Fruit fly (Drosophila melanogaster) whole organism, adult: Measurements from ENCODE around the gene CG31805.

Experiments
- CG11617 ChIP-seq: fragments of 200-800 bp; sonication (Bioruptor generic); optimal IDR thresholded peaks from 2 replicates; lab custom pipeline; 2017; ENCODE audit warnings: mild to moderate bottlenecking, missing biosample characterization, missing genetic modification reagents, missing genetic modification characterization
- CG12768 ChIP-seq: fragments of 200-800 bp; sonication (Bioruptor generic); optimal IDR thresholded peaks from 2 replicates; lab custom pipeline; 2017; ENCODE audit warnings: missing biosample characterization, missing genetic modification characterization, mild to moderate bottlenecking, moderate library complexity, missing genetic modification reagents
- CG14711 ChIP-seq: fragments of 200-800 bp; sonication (Bioruptor generic); optimal IDR thresholded peaks from 2 replicates; lab custom pipeline; 2018; ENCODE audit warnings: missing biosample characterization, mild to moderate bottlenecking, missing genetic modification characterization, moderate library complexity
- CG1620 ChIP-seq: fragments of 200-800 bp; sonication (Bioruptor generic); optimal IDR thresholded peaks from 2 replicates; lab custom pipeline; 2016; ENCODE audit warnings: missing biosample characterization, missing genetic modification characterization
- CG33017 ChIP-seq: fragments of 200-800 bp; sonication (Bioruptor generic); optimal IDR thresholded peaks from 2 replicates; lab custom pipeline; 2018; ENCODE audit warnings: missing biosample characterization, mild to moderate bottlenecking, missing genetic modification characterization, moderate library complexity
- CG5204 ChIP-seq: fragments of 200-800 bp; sonication (Bioruptor generic); optimal IDR thresholded peaks from 2 replicates; lab custom pipeline; 2016; ENCODE audit warnings: missing biosample characterization, missing genetic modification characterization
- CG7045 ChIP-seq: fragments of 200-800 bp; sonication (Bioruptor generic); optimal IDR thresholded peaks from 2 replicates; lab custom pipeline; 2017; ENCODE audit warnings: missing biosample characterization, mild to moderate bottlenecking, missing genetic modification characterization
- CG7101 ChIP-seq: fragments of 200-800 bp; sonication (Bioruptor generic); optimal IDR thresholded peaks from 2 replicates; lab custom pipeline; 2018; ENCODE audit warnings: missing biosample characterization, mild to moderate bottlenecking, missing genetic modification characterization, moderate library complexity
- Clk ChIP-seq: fragments of 200-800 bp; sonication (Bioruptor generic); optimal IDR thresholded peaks from 2 replicates; lab custom pipeline; 2017; ENCODE audit warnings: missing biosample characterization, missing genetic modification characterization
- Crg-1 ChIP-seq: fragments of 200-800 bp; sonication (Bioruptor generic); optimal IDR thresholded peaks from 2 replicates; lab custom pipeline; 2016; ENCODE audit warnings: missing biosample characterization, missing genetic modification characterization
- Hr96 ChIP-seq: fragments of 200-800 bp; sonication (Bioruptor generic); optimal IDR thresholded peaks from 2 replicates; lab custom pipeline; 2016; ENCODE audit warnings: missing biosample characterization, missing genetic modification characterization
- Mnt ChIP-seq: fragments of 200-800 bp; sonication (Bioruptor generic); optimal IDR thresholded peaks from 2 replicates; lab custom pipeline; 2016; ENCODE audit warnings: missing biosample characterization, mild to moderate bottlenecking, missing genetic modification characterization
- bab1 ChIP-seq: fragments of 200-800 bp; sonication (Bioruptor generic); optimal IDR thresholded peaks from 3 replicates; lab custom pipeline; 2019; ENCODE audit warnings: missing biosample characterization, mild to moderate bottlenecking, missing genetic modification characterization, moderate library complexity
- cic ChIP-seq: fragments of 200-800 bp; sonication (Bioruptor generic); optimal IDR thresholded peaks from 2 replicates; lab custom pipeline; 2017; ENCODE audit warnings: missing biosample characterization, mild to moderate bottlenecking, missing genetic modification characterization, moderate library complexity
- cnc ChIP-seq, 2 experiments: fragments of >200 bp; optimal IDR thresholded peaks; 2 replicates each; lab custom pipeline; 2017
- kay ChIP-seq: fragments of 200-800 bp; sonication (Bioruptor generic); peaks from one replicate; lab custom pipeline; 2016; ENCODE audit warnings: missing biosample characterization, missing genetic modification characterization, borderline replicate concordance
- ovo ChIP-seq: fragments of 200-800 bp; sonication (Bioruptor generic); optimal IDR thresholded peaks from 2 replicates; lab custom pipeline; 2016; ENCODE audit warnings: missing biosample characterization, missing genetic modification characterization
- pad ChIP-seq: fragments of 200-800 bp; sonication (Bioruptor generic); optimal IDR thresholded peaks from 3 replicates; lab custom pipeline; 2017; ENCODE audit warnings: missing biosample characterization, missing genetic modification characterization, mild to moderate bottlenecking, moderate library complexity, missing genetic modification reagents
- tj ChIP-seq: fragments of 200-800 bp; sonication (Bioruptor generic); optimal IDR thresholded peaks from 3 replicates; lab custom pipeline; 2017; ENCODE audit warnings: missing biosample characterization, mild to moderate bottlenecking, missing genetic modification characterization, moderate library complexity
- toe ChIP-seq: fragments of 200-800 bp; sonication (Bioruptor generic); optimal IDR thresholded peaks from 2 replicates; lab custom pipeline; 2016; ENCODE audit warnings: missing biosample characterization, missing genetic modification characterization

CG31805 gene

dm6 chr2L:16888574-16889376 lies 11.5 kb downstream of the CG31805 start:
- TF ChIP-seq cic (GFP tag; lab: Kevin White, UChicago) (peak; percentile 90), CG33017 (tag; lab: Kevin White, UChicago) (no peak), kay (GFP tag; lab: Kevin White, UChicago) (peak; percentile 24), ovo (GFP tag; lab: Kevin White, UChicago) (no peak), cnc (optimal IDR thresholded peaks at IDR 0.05; lab: Kevin White, UChicago) (peak in 1 of 2 experiments; percentile 56), tj (GFP tag; lab: Kevin White, UChicago) (peak; percentile 15), CG7101 (tag; lab: Kevin White, UChicago) (no peak), Mnt (peak; percentile 45)

dm6 chr2L:16887660-16888573 lies 12.4 kb downstream of the CG31805 start, which contains the start of the genes osi and tweek:
Gene osi (minus strand): TSS chr2L:16887966.
Gene tweek (plus strand): TSS chr2L:16888490.
- peak; percentile 11 for TF ChIP-seq CG7045 (GFP tag; lab: Kevin White, UChicago)
- no peak for TF ChIP-seq ovo (GFP tag; lab: Kevin White, UChicago)
- TF ChIP-seq tj (GFP tag; lab: Kevin White, UChicago): peak; percentile 1
- peak; percentile 8 for TF ChIP-seq bab1 (GFP tag; lab: Kevin White, UChicago)
- peak; percentile 56 for TF ChIP-seq Hr96
- peak; percentile 58 for TF ChIP-seq CG1620 (GFP tag; lab: Kevin White, UChicago)
- TF ChIP-seq CG14711 (tag; lab: Kevin White, UChicago): no peak
- TF ChIP-seq cnc (optimal IDR thresholded peaks at IDR 0.05; lab: Kevin White, UChicago): no peak
- peak; percentile 8 for TF ChIP-seq CG12768 (GFP tag; lab: Kevin White, UChicago)
- TF ChIP-seq cic (GFP tag; lab: Kevin White, UChicago): no peak
- TF ChIP-seq pad (GFP tag; lab: Kevin White, UChicago): peak; percentile 68
- peak; percentile 82 for TF ChIP-seq CG5204
- peak; percentile 51 for TF ChIP-seq CG7101 (tag; lab: Kevin White, UChicago)
- peak; percentile 75 for TF ChIP-seq toe (GFP tag; lab: Kevin White, UChicago)
- peak; percentile 99 for TF ChIP-seq kay (GFP tag; lab: Kevin White, UChicago)
- TF ChIP-seq Crg-1 (GFP tag; lab: Kevin White, UChicago): no peak
- TF ChIP-seq CG11617 (GFP tag; lab: Kevin White, UChicago): peak; percentile 43
- TF ChIP-seq Mnt: peak; percentile 78
- no peak for TF ChIP-seq Clk (GFP tag; lab: Kevin White, UChicago)
- peak; percentile 42 for TF ChIP-seq CG33017 (tag; lab: Kevin White, UChicago)

dm6 chr2L:16886459-16886858 lies 13.8 kb downstream of the CG31805 start:
- peak; percentile 24 for TF ChIP-seq tj (GFP tag; lab: Kevin White, UChicago)
- TF ChIP-seq CG11617 (GFP tag; lab: Kevin White, UChicago): peak; percentile 46
- TF ChIP-seq CG14711 (tag; lab: Kevin White, UChicago): no peak
- peak; percentile 98 for TF ChIP-seq cic (GFP tag; lab: Kevin White, UChicago)
- TF ChIP-seq CG33017 (tag; lab: Kevin White, UChicago): peak; percentile 36
- TF ChIP-seq Mnt: peak; percentile 59
- peak; percentile 49 for TF ChIP-seq CG12768 (GFP tag; lab: Kevin White, UChicago)
- no peak for TF ChIP-seq bab1 (GFP tag; lab: Kevin White, UChicago)
- peak; percentile 84 for TF ChIP-seq kay (GFP tag; lab: Kevin White, UChicago)

dm6 chr2L:16885347-16885746 lies 14.9 kb downstream of the CG31805 start:
- TF ChIP-seq CG7101 (tag; lab: Kevin White, UChicago) (no peak), Mnt (no peak), CG11617 (GFP tag; lab: Kevin White, UChicago) (no peak), cic (GFP tag; lab: Kevin White, UChicago) (no peak), pad (GFP tag; lab: Kevin White, UChicago) (no peak), CG12768 (GFP tag; lab: Kevin White, UChicago) (no peak), CG33017 (tag; lab: Kevin White, UChicago) (no peak), Clk (GFP tag; lab: Kevin White, UChicago) (no peak), bab1 (GFP tag; lab: Kevin White, UChicago) (no peak), ovo (GFP tag; lab: Kevin White, UChicago) (no peak), toe (GFP tag; lab: Kevin White, UChicago) (no peak), CG5204 (no peak), kay (GFP tag; lab: Kevin White, UChicago) (no peak), Crg-1 (GFP tag; lab: Kevin White, UChicago) (no peak), Hr96 (no peak), tj (GFP tag; lab: Kevin White, UChicago) (no peak), cnc (optimal IDR thresholded peaks at IDR 0.05; lab: Kevin White, UChicago) (no peak), CG14711 (tag; lab: Kevin White, UChicago) (no peak), CG1620 (GFP tag; lab: Kevin White, UChicago) (no peak)

- TF ChIP-seq kay (GFP tag; lab: Kevin White, UChicago) (peak; percentile 57), CG11617 (GFP tag; lab: Kevin White, UChicago) (no peak)
Observed at dm6 chr2L:16884702-16885101, 15.6 kb downstream of the CG31805 start.
